Worm (Caenorhabditis elegans): Measurements from ENCODE around the gene clec-232.

The clec-232 gene

DNA sequence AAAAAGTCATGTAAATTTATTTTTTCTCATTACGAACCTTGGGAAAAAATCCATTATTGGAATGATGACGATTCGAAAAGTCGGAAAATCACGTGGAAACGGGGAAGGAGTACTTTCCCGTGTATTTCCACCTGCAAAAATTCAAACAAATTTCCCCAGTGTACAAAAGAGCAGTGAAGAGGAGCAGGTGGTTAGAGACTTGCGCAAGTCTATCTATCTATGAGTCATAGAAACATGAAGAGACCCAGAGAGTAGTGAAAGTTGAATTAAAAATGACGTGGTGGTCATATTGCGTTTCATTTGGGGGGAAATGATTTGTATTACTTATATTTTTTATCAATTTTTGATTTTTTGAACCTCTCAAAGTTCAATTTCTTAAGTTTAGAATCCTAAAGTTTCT, 24.5 kb downstream of the clec-232 start, which contains the start of gene nhr-50:
Gene nhr-50, minus strand, starts transcription at position 199 of the 400 bp plus-strand sequence.
- TF ChIP-seq pha-4 (tag; optimal IDR thresholded peaks at IDR 0.05): no peak
- no peak for TF ChIP-seq ceh-91 (GFP tag; IDR thresholded peaks at IDR 0.05)
- peak; percentile 34; the same call in 1 of the 2 replicates for TF ChIP-seq nfyb-1 (GFP tag; IDR thresholded peaks at IDR 0.05)
- TF ChIP-seq hmg-1.2 (GFP tag; IDR thresholded peaks at IDR 0.05): peak; percentile 58; the same call in 1 of the 2 replicates
- peak; percentile 78 for TF ChIP-seq nhr-80 (tag; optimal IDR thresholded peaks at IDR 0.05)
- no peak for TF ChIP-seq dpl-1 (GFP tag; optimal IDR thresholded peaks at IDR 0.05)
- no peak for TF ChIP-seq zim-3 (tag; optimal IDR thresholded peaks at IDR 0.05)
- peak; percentile 77 for TF ChIP-seq atf-7 (tag; optimal IDR thresholded peaks at IDR 0.05)
- no peak for TF ChIP-seq ceh-58 (GFP tag; IDR thresholded peaks at IDR 0.05)
- TF ChIP-seq attf-5 (GFP tag; optimal IDR thresholded peaks at IDR 0.05): peak; percentile 20
- peak; percentile 50; the same call in 1 of the 2 replicates for TF ChIP-seq dox-1 (GFP tag; IDR thresholded peaks at IDR 0.05)

- no peak for TF ChIP-seq let-526 (GFP tag; IDR thresholded peaks at IDR 0.05)
- no peak for TF ChIP-seq F33H1.4 (GFP tag; IDR thresholded peaks at IDR 0.05)
- TF ChIP-seq unc-62 (GFP tag; optimal IDR thresholded peaks at IDR 0.05): no peak
- TF ChIP-seq zim-3 (tag; optimal IDR thresholded peaks at IDR 0.05): no peak
- TF ChIP-seq C17E4.6 (GFP tag; IDR thresholded peaks at IDR 0.05): no peak
- TF ChIP-seq madf-8 (GFP tag; conservative IDR thresholded peaks at IDR 0.05): no peak
- TF ChIP-seq tbp1 (GFP tag; optimal IDR thresholded peaks at IDR 0.05): no peak
- no peak for TF ChIP-seq T26A5.8 (tag; optimal IDR thresholded peaks at IDR 0.05)
- no peak for TF ChIP-seq cebp-1 (GFP tag; IDR thresholded peaks at IDR 0.05)
- TF ChIP-seq cebp-1 (tag; optimal IDR thresholded peaks at IDR 0.05): no peak
Measured at ce11 chrV:16002288-16002687, 26.3 kb downstream of the clec-232 start, which contains the start of gene nhr-63. nhr-63 (plus strand) TSS chrV:16002588.

DNA sequence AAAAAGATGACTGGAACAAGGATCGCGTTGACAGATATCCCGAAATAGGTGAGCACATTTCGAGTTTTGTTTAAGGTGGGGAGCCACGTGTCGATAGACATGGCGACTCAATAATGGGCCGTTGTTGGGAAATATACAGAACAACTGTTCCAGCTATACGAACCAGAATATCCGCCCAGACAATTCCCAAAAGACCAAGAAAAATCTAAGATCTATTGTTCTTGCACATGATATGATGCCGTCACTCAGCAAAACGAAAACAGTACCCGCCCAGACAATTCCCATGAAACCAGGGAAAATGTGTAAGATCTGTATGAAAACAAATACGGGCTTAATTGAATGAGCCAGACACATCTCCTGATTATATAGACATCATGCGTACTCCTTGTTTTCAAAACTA, 31.6 kb downstream of the clec-232 start, which contains the start of gene str-231:
Gene str-231, minus strand, starts transcription at position 101 of the 400 bp plus-strand sequence.
- TF ChIP-seq madf-6 (GFP tag; IDR thresholded peaks at IDR 0.05): no peak
- TF ChIP-seq fkh-3 (tag; optimal IDR thresholded peaks at IDR 0.05): no peak
- TF ChIP-seq ceh-91 (GFP tag; IDR thresholded peaks at IDR 0.05): no peak
- no peak for TF ChIP-seq T07F8.4 (tag; optimal IDR thresholded peaks at IDR 0.05)
- no peak for TF ChIP-seq hsf-1 (GFP tag; IDR thresholded peaks at IDR 0.05)

DNA sequence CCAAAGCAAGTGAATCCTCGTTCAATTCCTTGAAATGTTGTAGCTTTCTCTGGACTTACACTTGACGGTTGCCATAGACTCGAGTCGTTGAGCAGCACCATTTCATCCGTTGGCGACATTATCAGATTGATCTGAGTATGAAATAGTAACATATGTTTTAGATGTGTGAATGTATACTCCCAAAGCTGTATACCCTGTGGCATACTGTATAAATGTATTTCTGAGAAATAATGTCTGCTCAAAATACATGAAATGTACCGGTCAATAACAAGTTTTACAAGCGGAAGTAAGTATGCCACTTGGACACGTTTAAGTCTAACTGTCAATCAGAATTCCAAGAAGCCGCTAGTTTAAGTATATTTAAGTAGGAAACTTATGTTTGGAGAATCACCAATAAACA, 33.6 kb downstream of the clec-232 start, which contains the start of gene str-233:
Gene str-233, minus strand, starts transcription at position 101 of the 400 bp plus-strand sequence.
- TF ChIP-seq ccch-3 (GFP tag; optimal IDR thresholded peaks at IDR 0.05) (no peak), tlf-1 (GFP tag; optimal IDR thresholded peaks at IDR 0.05) (no peak), F52B5.7 (tag; optimal IDR thresholded peaks at IDR 0.05) (no peak), Y53F4B.3 (GFP tag; IDR thresholded peaks at IDR 0.05) (no peak), chd-7 (tag; optimal IDR thresholded peaks at IDR 0.05) (no peak), efl-1 (GFP tag; optimal IDR thresholded peaks at IDR 0.05) (no peak), zfh-2 (GFP tag; conservative IDR thresholded peaks at IDR 0.05) (no peak), ztf-28 (GFP tag; IDR thresholded peaks at IDR 0.05) (no peak), him-1 (tag; optimal IDR thresholded peaks at IDR 0.05) (no peak), hrde-1 (tag; optimal IDR thresholded peaks at IDR 0.05; ENCODE audit: borderline replicate concordance) (no peak), nfyb-1 (GFP tag; IDR thresholded peaks at IDR 0.05) (no peak), F49E8.2 (tag; optimal IDR thresholded peaks at IDR 0.05; ENCODE audit: insufficient read depth) (no peak), ceh-27 (GFP tag; optimal IDR thresholded peaks at IDR 0.05) (no peak), nhr-27 (tag; optimal IDR thresholded peaks at IDR 0.05) (no peak), Y79H2A.3 (GFP tag; conservative IDR thresholded peaks at IDR 0.05) (no peak)

All from whole organism, young adult.